Fruit fly (Drosophila melanogaster) whole organism, embryonic: Measurements from ENCODE around the gene CG14960.

Experiments used
- B-H1 ChIP-seq: fragments of 200-800 bp; sonication (Bioruptor generic); IDR thresholded peaks from 3 replicates; pipeline ENCODE4 v1.3.6; 2022; ENCODE audit warnings: missing biosample characterization, missing genetic modification characterization
- CG10462 ChIP-seq: fragments of 200-800 bp; sonication (Bioruptor generic); optimal IDR thresholded peaks from 2 replicates; lab custom pipeline; 2016; ENCODE audit warnings: missing biosample characterization, missing genetic modification characterization
- CG10565 ChIP-seq: fragments of 200-800 bp; sonication (Bioruptor generic); optimal IDR thresholded peaks from 3 replicates; lab custom pipeline; 2016; ENCODE audit warnings: missing biosample characterization, mild to moderate bottlenecking, missing genetic modification characterization
- CG1233 ChIP-seq: fragments of 200-800 bp; sonication (Bioruptor generic); optimal IDR thresholded peaks from 4 replicates; lab custom pipeline; 2018; ENCODE audit warnings: missing biosample characterization, mild to moderate bottlenecking, missing genetic modification characterization
- CG12391 ChIP-seq: fragments of 200-800 bp; sonication (Bioruptor generic); optimal IDR thresholded peaks from 3 replicates; lab custom pipeline; 2018; ENCODE audit warnings: missing biosample characterization, mild to moderate bottlenecking, missing genetic modification characterization, moderate library complexity
- CG12942 ChIP-seq: fragments of 200-800 bp; sonication (Bioruptor generic); optimal IDR thresholded peaks from 3 replicates; lab custom pipeline; 2016; ENCODE audit warnings: missing biosample characterization, missing genetic modification characterization
- CG15011 ChIP-seq: fragments of 200-800 bp; sonication (Bioruptor generic); optimal IDR thresholded peaks from 3 replicates; lab custom pipeline; 2018; ENCODE audit warnings: missing biosample characterization, mild to moderate bottlenecking, missing genetic modification characterization
- CG1603 ChIP-seq: fragments of 200-800 bp; sonication (Bioruptor generic); optimal IDR thresholded peaks from 2 replicates; lab custom pipeline; 2019; ENCODE audit warnings: missing biosample characterization, mild to moderate bottlenecking, missing genetic modification characterization, moderate library complexity
- CG16813 ChIP-seq: fragments of 200-800 bp; sonication (Bioruptor generic); IDR thresholded peaks from 3 replicates; pipeline ENCODE4 v1.3.6; 2022; ENCODE audit warnings: missing biosample characterization, missing genetic modification characterization; ENCODE audit not compliant: partially characterized antibody
- CG1792 ChIP-seq: fragments of 200-800 bp; sonication (Bioruptor generic); optimal IDR thresholded peaks from 2 replicates; lab custom pipeline; 2016; ENCODE audit warnings: missing biosample characterization, missing genetic modification characterization
- CG18011 ChIP-seq: fragments of 200-800 bp; sonication (Bioruptor generic); optimal IDR thresholded peaks from 2 replicates; lab custom pipeline; 2017; ENCODE audit warnings: missing biosample characterization, missing genetic modification characterization, mild to moderate bottlenecking, moderate library complexity, missing genotype
- CG18262 ChIP-seq: fragments of 200-800 bp; optimal IDR thresholded peaks from 3 replicates; lab custom pipeline; 2019; ENCODE audit warnings: missing biosample characterization, mild to moderate bottlenecking, missing genetic modification characterization, moderate library complexity
- CG30431 ChIP-seq: fragments of 200-800 bp; sonication (Bioruptor generic); optimal IDR thresholded peaks from 2 replicates; lab custom pipeline; 2017; ENCODE audit warnings: missing biosample characterization, missing genetic modification characterization
- CG34422 ChIP-seq: fragments of 200-800 bp; sonication (Bioruptor generic); IDR thresholded peaks from 3 replicates; pipeline ENCODE4 v1.3.6; 2022; ENCODE audit warnings: missing biosample characterization, missing genetic modification characterization
- CG42726 ChIP-seq: fragments of 200-800 bp; sonication (Bioruptor generic); IDR thresholded peaks from 2 replicates; pipeline ENCODE4 v1.3.6; 2022; ENCODE audit warnings: missing biosample characterization, missing genetic modification characterization; ENCODE audit not compliant: partially characterized antibody
- CrebB ChIP-seq: fragments of 200-800 bp; sonication (Bioruptor generic); optimal IDR thresholded peaks from 3 replicates; lab custom pipeline; 2018; ENCODE audit warnings: missing biosample characterization, mild to moderate bottlenecking, missing genetic modification characterization
- Dll ChIP-seq: fragments of 200-800 bp; sonication (Bioruptor generic); IDR thresholded peaks from 4 replicates; pipeline ENCODE4 v1.3.6; 2022; ENCODE audit warnings: missing biosample characterization, missing genetic modification characterization; ENCODE audit not compliant: partially characterized antibody
- Ets97D ChIP-seq: fragments of 200-800 bp; sonication (Bioruptor generic); optimal IDR thresholded peaks from 3 replicates; lab custom pipeline; 2016; ENCODE audit warnings: missing biosample characterization, missing genetic modification characterization
- GATAe ChIP-seq: fragments of 200-800 bp; sonication (Bioruptor generic); conservative IDR thresholded peaks from 2 replicates; pipeline ENCODE4 v1.3.6; 2022; ENCODE audit warnings: missing biosample characterization, missing genetic modification characterization
- H2.0 ChIP-seq: fragments of 200-800 bp; sonication (Bioruptor generic); IDR thresholded peaks from 2 replicates; pipeline ENCODE4 v1.3.6; 2022; ENCODE audit warnings: missing biosample characterization, missing genetic modification characterization
- HmgZ ChIP-seq: fragments of 200-800 bp; sonication (Bioruptor generic); optimal IDR thresholded peaks from 2 replicates; lab custom pipeline; 2018; ENCODE audit warnings: missing biosample characterization, mild to moderate bottlenecking, missing genetic modification characterization
- Hr78 ChIP-seq, 2 experiments: fragments of 200-800 bp in 1 of 2; fragments of >200 bp in 1 of 2; sonication (Bioruptor generic) in 1 of 2; optimal IDR thresholded peaks; 2 replicates each; lab custom pipeline; 2017 to 2019; ENCODE audit warnings: missing biosample characterization in 2 of 2, missing genetic modification characterization in 2 of 2, mild to moderate bottlenecking in 1 of 2, moderate library complexity in 1 of 2
- MESR4 ChIP-seq: fragments of 200-800 bp; sonication (Bioruptor generic); optimal IDR thresholded peaks from 2 replicates; lab custom pipeline; 2018; ENCODE audit warnings: missing biosample characterization, mild to moderate bottlenecking, missing genetic modification characterization, moderate library complexity
- Max ChIP-seq: fragments of 200-800 bp; sonication (Bioruptor generic); optimal IDR thresholded peaks from 2 replicates; lab custom pipeline; 2016; ENCODE audit warnings: missing biosample characterization, mild to moderate bottlenecking, missing genetic modification characterization
- NC2β ChIP-seq: fragments of 200-800 bp; sonication (Bioruptor generic); optimal IDR thresholded peaks from 2 replicates; lab custom pipeline; 2016; ENCODE audit warnings: missing biosample characterization, missing genetic modification characterization
- Scr ChIP-seq: fragments of 200-800 bp; sonication (Bioruptor generic); IDR thresholded peaks from 2 replicates; pipeline ENCODE4 v1.3.6; 2022; ENCODE audit warnings: missing biosample characterization, missing genetic modification characterization; ENCODE audit not compliant: partially characterized antibody
- Sin3A ChIP-seq: fragments of >200 bp; optimal IDR thresholded peaks from 2 replicates; lab custom pipeline; 2018
- Sox100B ChIP-seq: fragments of 200-800 bp; sonication (Bioruptor generic); optimal IDR thresholded peaks from 3 replicates; lab custom pipeline; 2018; ENCODE audit warnings: missing biosample characterization, mild to moderate bottlenecking, missing genetic modification characterization
- Sry-δ ChIP-seq: fragments of 200-800 bp; sonication (Bioruptor generic); optimal IDR thresholded peaks from 2 replicates; lab custom pipeline; 2016; ENCODE audit warnings: missing biosample characterization, missing genetic modification characterization
- Usf ChIP-seq: fragments of 200-800 bp; sonication (Bioruptor generic); optimal IDR thresholded peaks from 2 replicates; lab custom pipeline; 2017; ENCODE audit warnings: missing genotype, missing biosample characterization, missing genetic modification characterization
- amos ChIP-seq: fragments of 200-800 bp; sonication (Bioruptor generic); IDR thresholded peaks from 2 replicates; pipeline ENCODE4 v1.3.6; 2022; ENCODE audit warnings: missing biosample characterization, missing genetic modification characterization; ENCODE audit not compliant: partially characterized antibody
- ap ChIP-seq: fragments of 200-800 bp; sonication (Bioruptor generic); IDR thresholded peaks from 2 replicates; pipeline ENCODE4 v1.3.6; 2022; ENCODE audit warnings: missing biosample characterization, missing genetic modification characterization
- bcd ChIP-seq: fragments of 200-800 bp; sonication (Bioruptor generic); optimal IDR thresholded peaks from 2 replicates; lab custom pipeline; 2017; ENCODE audit warnings: missing biosample characterization, mild to moderate bottlenecking, missing genetic modification characterization
- bowl ChIP-seq: fragments of 200-800 bp; sonication (Bioruptor generic); IDR thresholded peaks from 2 replicates; pipeline ENCODE4 v1.3.6; 2022; ENCODE audit warnings: missing biosample characterization, missing genetic modification characterization
- br ChIP-seq: fragments of >200 bp; optimal IDR thresholded peaks from 2 replicates; lab custom pipeline; 2017
- dan ChIP-seq: fragments of 200-800 bp; sonication (Bioruptor generic); IDR thresholded peaks from 2 replicates; pipeline ENCODE4 v1.3.6; 2022; ENCODE audit warnings: missing biosample characterization, missing genetic modification characterization
- dati ChIP-seq: fragments of 200-800 bp; sonication (Bioruptor generic); IDR thresholded peaks from 2 replicates; pipeline ENCODE4 v1.3.6; 2022; ENCODE audit warnings: missing biosample characterization, missing genetic modification characterization
- ftz-f1 ChIP-seq: fragments of 200-800 bp; sonication (Bioruptor generic); optimal IDR thresholded peaks from 2 replicates; lab custom pipeline; 2016; ENCODE audit warnings: missing biosample characterization, missing genetic modification characterization
- gfzf ChIP-seq: fragments of 200-800 bp; sonication (Bioruptor generic); optimal IDR thresholded peaks from 2 replicates; lab custom pipeline; 2016; ENCODE audit warnings: missing biosample characterization, mild to moderate bottlenecking, missing genetic modification characterization, moderate library complexity
- grn ChIP-seq: fragments of 200-800 bp; sonication (Bioruptor generic); optimal IDR thresholded peaks from 3 replicates; lab custom pipeline; 2017; ENCODE audit warnings: missing biosample characterization, missing genetic modification characterization
- her ChIP-seq: fragments of 200-800 bp; sonication (Bioruptor generic); optimal IDR thresholded peaks from 2 replicates; lab custom pipeline; 2016; ENCODE audit warnings: missing biosample characterization, missing genetic modification characterization
- hth ChIP-seq: fragments of >200 bp; optimal IDR thresholded peaks from 2 replicates; lab custom pipeline; 2017; ENCODE audit warnings: inconsistent platforms
- mam ChIP-seq: fragments of 200-800 bp; sonication (Bioruptor generic); optimal IDR thresholded peaks from 3 replicates; lab custom pipeline; 2016; ENCODE audit warnings: missing biosample characterization, missing genetic modification characterization
- mirr ChIP-seq: fragments of 200-800 bp; sonication (Bioruptor generic); optimal IDR thresholded peaks from 3 replicates; lab custom pipeline; 2018; ENCODE audit warnings: missing biosample characterization, mild to moderate bottlenecking, missing genetic modification characterization
- otp ChIP-seq: fragments of 200-800 bp; sonication (Bioruptor generic); IDR thresholded peaks from 3 replicates; pipeline ENCODE4, ENCODE4 v1.3.6; 2022; ENCODE audit warnings: missing biosample characterization, missing genetic modification characterization
- sens-2 ChIP-seq: fragments of 200-800 bp; sonication (Bioruptor generic); IDR thresholded peaks from 2 replicates; pipeline ENCODE4 v1.3.6; 2022; ENCODE audit warnings: missing biosample characterization, missing genetic modification characterization
- slp2 ChIP-seq: fragments of 200-800 bp; sonication (Bioruptor generic); optimal IDR thresholded peaks from 2 replicates; lab custom pipeline; 2016; ENCODE audit warnings: missing biosample characterization, missing genetic modification characterization
- sr ChIP-seq: fragments of 200-800 bp; sonication (Bioruptor generic); IDR thresholded peaks from 3 replicates; pipeline ENCODE4 v1.3.6; 2022; ENCODE audit warnings: missing biosample characterization, missing genetic modification characterization
- stc ChIP-seq: fragments of 200-800 bp; sonication (Bioruptor generic); IDR thresholded peaks from 2 replicates; pipeline ENCODE4 v1.3.6; 2022; ENCODE audit warnings: missing biosample characterization, missing genetic modification characterization
- trh ChIP-seq: fragments of 200-800 bp; sonication (Bioruptor generic); optimal IDR thresholded peaks from 2 replicates; lab custom pipeline; 2016; ENCODE audit warnings: missing biosample characterization, missing genetic modification characterization
- tx ChIP-seq: fragments of 200-800 bp; sonication (Bioruptor generic); optimal IDR thresholded peaks from 2 replicates; lab custom pipeline; 2016; ENCODE audit warnings: missing biosample characterization, missing genetic modification characterization
- vvl ChIP-seq: fragments of 200-800 bp; sonication (Bioruptor generic); IDR thresholded peaks from 2 replicates; pipeline ENCODE4 v1.3.6; 2022; ENCODE audit warnings: missing biosample characterization, missing genetic modification characterization
- wdn ChIP-seq: fragments of 200-800 bp; sonication (Bioruptor generic); IDR thresholded peaks from 2 replicates; pipeline ENCODE4 v1.3.6; 2022; ENCODE audit warnings: missing biosample characterization, missing genetic modification characterization

The CG14960 gene

dm6 chr3L:3288414-3288813 is 17.6 kb downstream of the CG14960 start (continued):
- no peak for TF ChIP-seq Sox100B
- TF ChIP-seq Sry-δ: no peak
- peak; percentile 29 for TF ChIP-seq CG18262
- no peak for TF ChIP-seq Sin3A
- no peak for TF ChIP-seq tx (GFP tag; lab: Kevin White, UChicago)
- no peak for TF ChIP-seq grn (GFP tag; lab: Kevin White, UChicago)
- no peak for TF ChIP-seq CG30431 (GFP tag; lab: Kevin White, UChicago)
- TF ChIP-seq HmgZ (tag; lab: Kevin White, UChicago): no peak
- no peak for TF ChIP-seq her (GFP tag; lab: Kevin White, UChicago)
- TF ChIP-seq CG1792 (GFP tag; lab: Kevin White, UChicago): no peak
- TF ChIP-seq trh (GFP tag; lab: Kevin White, UChicago): no peak
- TF ChIP-seq GATAe (GFP tag; lab: Robert Waterston, UW): no peak
- peak; percentile 52 for TF ChIP-seq H2.0 (GFP tag; lab: Robert Waterston, UW)
- no peak for TF ChIP-seq ap (GFP tag; lab: Robert Waterston, UW)
- TF ChIP-seq CG18011: no peak
- TF ChIP-seq CG12942 (GFP tag; lab: Kevin White, UChicago): no peak
- TF ChIP-seq B-H1: no peak; the same call in 2 of the 3 replicates
- no peak for TF ChIP-seq mam (GFP tag; lab: Kevin White, UChicago)
- TF ChIP-seq CG10565 (GFP tag; lab: Kevin White, UChicago): no peak
- TF ChIP-seq Max (GFP tag; lab: Kevin White, UChicago): no peak
- no peak for TF ChIP-seq bcd (GFP tag; lab: Kevin White, UChicago)
- peak; percentile 22; the same call in 1 of the 2 replicates for TF ChIP-seq vvl (GFP tag; lab: Robert Waterston, UW)
- TF ChIP-seq Ets97D: no peak
- no peak for TF ChIP-seq MESR4 (GFP tag; lab: Kevin White, UChicago)
- no peak for TF ChIP-seq slp2 (GFP tag; lab: Kevin White, UChicago)
- no peak for TF ChIP-seq wdn (GFP tag; lab: Robert Waterston, UW)
- no peak for TF ChIP-seq gfzf (GFP tag; lab: Kevin White, UChicago)
- TF ChIP-seq hth (lab: Kevin White, UChicago): no peak
- TF ChIP-seq Usf (GFP tag; lab: Kevin White, UChicago): no peak
- no peak for TF ChIP-seq stc (GFP tag; lab: Robert Waterston, UW)
- no peak for TF ChIP-seq CG1603
- no peak for TF ChIP-seq CG12391 (tag; lab: Kevin White, UChicago)
- no peak for TF ChIP-seq CG10462 (GFP tag; lab: Kevin White, UChicago)
- no peak for TF ChIP-seq bowl (GFP tag; lab: Robert Waterston, UW)
- TF ChIP-seq CG15011 (GFP tag; lab: Kevin White, UChicago): no peak
- TF ChIP-seq sens-2: 0 out of 2 replicates have a peak, but pooled peaks have one; percentile 7
- TF ChIP-seq otp (GFP tag; lab: Robert Waterston, UW): peak; percentile 12; the same call in 1 of the 3 replicates
- TF ChIP-seq sr (GFP tag; lab: Robert Waterston, UW): 0 out of 3 replicates have a peak, but pooled peaks have one; percentile 21
- peak; percentile 33; the same call in 1 of the 2 replicates for TF ChIP-seq CG42726 (GFP tag; lab: Robert Waterston, UW)
- no peak for TF ChIP-seq NC2β (GFP tag; lab: Kevin White, UChicago)
- no peak for TF ChIP-seq CG16813 (GFP tag; lab: Robert Waterston, UW)
- TF ChIP-seq amos: no peak; the same call in 1 of the 2 replicates
- TF ChIP-seq dan (GFP tag; lab: Robert Waterston, UW): no peak
- TF ChIP-seq CG1233 (GFP tag; lab: Kevin White, UChicago): no peak
- no peak for TF ChIP-seq Scr
- no peak for TF ChIP-seq mirr (GFP tag; lab: Kevin White, UChicago)
- no peak for TF ChIP-seq ftz-f1 (GFP tag; lab: Kevin White, UChicago)
- TF ChIP-seq CrebB (tag; lab: Kevin White, UChicago): no peak
- 0 out of 2 replicates have a peak, but pooled peaks have one; percentile 12 for TF ChIP-seq dati (GFP tag; lab: Robert Waterston, UW)
- no peak for TF ChIP-seq CG34422 (GFP tag; lab: Robert Waterston, UW)
- TF ChIP-seq br: no peak
- TF ChIP-seq Hr78 (GFP tag; optimal IDR thresholded peaks at IDR 0.05; lab: Kevin White, UChicago): no peak
- no peak for TF ChIP-seq Dll (GFP tag; lab: Robert Waterston, UW)
